Fruit fly (Drosophila melanogaster): ENCODE data around the gene CG10516.
A peak's percentile ranks its signal among the peaks of the same experiment; 100 is the strongest.

The CG10516 gene

DNA sequence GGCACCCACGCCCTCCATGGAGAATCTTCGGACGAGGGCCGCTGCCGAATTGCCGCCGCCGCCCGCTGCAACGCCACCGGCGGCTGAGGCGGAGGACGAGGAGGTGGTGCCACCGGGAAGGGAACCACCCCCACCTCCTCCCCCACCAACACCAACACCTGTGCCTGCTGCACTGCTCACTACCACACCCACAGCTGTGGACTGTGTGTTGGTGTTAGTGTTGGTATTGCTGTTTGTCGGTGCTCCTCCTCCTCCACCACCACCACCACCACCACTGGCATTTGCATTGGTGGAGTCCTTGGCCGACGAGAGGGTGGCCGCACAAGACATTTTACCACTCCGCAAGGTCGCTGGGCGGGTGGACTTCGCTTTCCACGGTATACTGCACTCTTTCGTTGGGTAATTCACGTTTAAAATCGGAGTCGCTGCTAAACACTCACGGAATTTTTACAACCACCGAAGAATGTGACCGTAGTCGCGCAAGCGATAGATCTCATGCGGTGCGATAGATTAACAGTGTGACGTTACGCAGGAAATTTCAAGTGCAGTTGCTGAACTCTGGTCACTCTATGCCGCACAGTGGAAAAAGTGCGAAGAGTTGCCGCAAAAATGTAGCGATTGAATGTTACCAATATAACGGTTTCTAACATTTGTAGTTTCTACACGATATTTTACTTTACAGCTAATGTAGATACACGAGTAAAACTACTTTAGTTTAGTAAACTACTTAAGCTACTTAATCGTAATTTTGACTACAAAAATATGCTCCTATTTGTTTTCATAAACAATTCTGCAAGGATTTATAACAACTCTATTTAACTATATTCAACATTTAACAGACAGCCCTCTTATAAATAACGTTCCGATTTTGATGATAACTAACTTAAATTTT, 43.6 kb downstream of the CG10516 start, which contains the start of gene mib1 (continued):
- TF ChIP-seq CG1832 (GFP tag; optimal IDR thresholded peaks at IDR 0.05), result no peak
- TF ChIP-seq ci (GFP tag; IDR thresholded peaks at IDR 0.05), result peak; percentile 74
- TF ChIP-seq Gsc (GFP tag; IDR thresholded peaks at IDR 0.05), result no peak
- no peak for TF ChIP-seq Ada2b (GFP tag; IDR thresholded peaks at IDR 0.05)
- peak; percentile 75 for TF ChIP-seq sug (tag; optimal IDR thresholded peaks at IDR 0.05)
- TF ChIP-seq NC2β (GFP tag; optimal IDR thresholded peaks at IDR 0.05), result no peak
- TF ChIP-seq CG7556 (GFP tag; optimal IDR thresholded peaks at IDR 0.05), result peak; percentile 22

DNA sequence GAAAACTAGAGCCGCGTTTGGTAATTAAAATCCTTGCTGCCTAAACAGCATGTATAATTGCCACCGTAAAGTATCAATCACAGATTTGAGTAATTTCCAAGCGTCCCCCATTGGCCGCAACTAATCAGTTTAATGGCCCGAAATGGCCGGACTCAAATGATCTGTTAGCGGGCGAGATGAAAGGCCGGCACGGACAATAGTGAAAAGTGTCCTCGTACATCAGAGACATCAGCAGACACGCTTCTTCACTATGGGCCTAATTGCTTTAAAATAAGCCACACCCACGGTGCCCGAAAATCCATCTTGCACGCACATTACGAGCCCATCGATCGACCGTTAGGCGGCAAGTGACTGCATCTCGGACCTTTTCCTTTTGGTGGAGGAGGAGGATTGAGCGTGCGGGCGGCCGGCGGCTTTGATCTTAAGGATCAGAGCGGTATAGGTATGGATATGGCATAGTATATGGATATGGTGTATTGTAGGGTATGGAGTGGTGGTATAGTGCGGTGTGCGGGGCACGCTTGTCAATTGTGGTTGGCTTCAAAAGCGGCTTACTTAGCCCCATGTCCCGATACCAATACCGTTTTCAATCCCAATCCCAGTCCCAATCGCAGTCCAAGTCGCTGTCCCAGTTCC, 44.4 kb downstream of the CG10516 start:
- TF ChIP-seq Dbx (GFP tag; IDR thresholded peaks at IDR 0.05), result no peak
- no peak for TF ChIP-seq CG12071 (GFP tag; optimal IDR thresholded peaks at IDR 0.05)
- TF ChIP-seq CG10209 (GFP tag; optimal IDR thresholded peaks at IDR 0.05), result no peak
- no peak for TF ChIP-seq CG31224 (GFP tag; IDR thresholded peaks at IDR 0.05)
- TF ChIP-seq CG7372 (GFP tag; IDR thresholded peaks at IDR 0.05), result no peak
- TF ChIP-seq CG8765 (GFP tag; IDR thresholded peaks at IDR 0.05), result no peak
- no peak for TF ChIP-seq fd64A (GFP tag; optimal IDR thresholded peaks at IDR 0.05)
- no peak for TF ChIP-seq Asciz (GFP tag; optimal IDR thresholded peaks at IDR 0.05)
- TF ChIP-seq eve (GFP tag; optimal IDR thresholded peaks at IDR 0.05), result no peak
- no peak for TF ChIP-seq cwo (GFP tag; optimal IDR thresholded peaks at IDR 0.05)
- no peak for TF ChIP-seq CG17829 (tag; optimal IDR thresholded peaks at IDR 0.05)
- no peak for TF ChIP-seq vvl (GFP tag; IDR thresholded peaks at IDR 0.05)
- TF ChIP-seq twi (tag; optimal IDR thresholded peaks at IDR 0.05), result peak; percentile 16
- peak; percentile 4 for TF ChIP-seq CG8290 (GFP tag; optimal IDR thresholded peaks at IDR 0.05)
- TF ChIP-seq CG8290 (tag; optimal IDR thresholded peaks at IDR 0.05), result no peak
- no peak for TF ChIP-seq gcm (GFP tag; optimal IDR thresholded peaks at IDR 0.05)
- TF ChIP-seq hkb (optimal IDR thresholded peaks at IDR 0.05), result no peak
- TF ChIP-seq hkb (GFP tag; IDR thresholded peaks at IDR 0.05), result no peak
- TF ChIP-seq wek (GFP tag; optimal IDR thresholded peaks at IDR 0.05), result no peak
- TF ChIP-seq fd102C (GFP tag; optimal IDR thresholded peaks at IDR 0.05), result no peak
- TF ChIP-seq cato (GFP tag; optimal IDR thresholded peaks at IDR 0.05; ENCODE audit: borderline replicate concordance), result no peak
- no peak for TF ChIP-seq CG11247 (GFP tag; IDR thresholded peaks at IDR 0.05)
- 0 out of 3 replicates have a peak, but pooled peaks have one; percentile 30 for TF ChIP-seq Opbp (GFP tag; IDR thresholded peaks at IDR 0.05; ENCODE audit: partially characterized antibody)
- TF ChIP-seq pros (GFP tag; optimal IDR thresholded peaks at IDR 0.05), result peak; percentile 12
- no peak for TF ChIP-seq E2f2 (GFP tag; IDR thresholded peaks at IDR 0.05)
- TF ChIP-seq bigmax (GFP tag; optimal IDR thresholded peaks at IDR 0.05), result no peak
- peak in 1 of 2 experiments; percentile 67 for TF ChIP-seq pan (optimal IDR thresholded peaks at IDR 0.05)
- TF ChIP-seq pan (GFP tag; optimal IDR thresholded peaks at IDR 0.05 in 1 of 2, IDR thresholded peaks at IDR 0.05 in 1 of 2), result peak in 1 of 2 experiments; percentile 35
- no peak for TF ChIP-seq bsh (GFP tag; optimal IDR thresholded peaks at IDR 0.05)
- no peak for TF ChIP-seq insv (GFP tag; optimal IDR thresholded peaks at IDR 0.05)
- no peak for TF ChIP-seq lbe (GFP tag; optimal IDR thresholded peaks at IDR 0.05)
- no peak for TF ChIP-seq CG17912 (GFP tag; optimal IDR thresholded peaks at IDR 0.05)
- peak; percentile 75 for TF ChIP-seq D (optimal IDR thresholded peaks at IDR 0.05)
- no peak for TF ChIP-seq D (GFP tag; optimal IDR thresholded peaks at IDR 0.05)
- TF ChIP-seq ind (GFP tag; optimal IDR thresholded peaks at IDR 0.05), result no peak
- no peak for TF ChIP-seq amos (GFP tag; IDR thresholded peaks at IDR 0.05; ENCODE audit: partially characterized antibody)
- no peak for TF ChIP-seq CG2889 (GFP tag; IDR thresholded peaks at IDR 0.05)
- TF ChIP-seq CG5245 (GFP tag; optimal IDR thresholded peaks at IDR 0.05), result no peak
- no peak for TF ChIP-seq Rfx (GFP tag; IDR thresholded peaks at IDR 0.05)
- no peak for TF ChIP-seq eyg (GFP tag; optimal IDR thresholded peaks at IDR 0.05)
- TF ChIP-seq CG13287 (GFP tag; IDR thresholded peaks at IDR 0.05; ENCODE audit: partially characterized antibody), result no peak

Measured in whole organism, embryonic.